Fruit fly (Drosophila melanogaster) S2 (cell line): ENCODE measurements around the gene Atg1.
A peak's percentile ranks its signal among the peaks of the same experiment; 100 is the strongest.

Experiments used
- CG8478 ChIP-seq: fragments of >200 bp; optimal IDR thresholded peaks from 2 replicates; lab custom pipeline; 2018
- CTCF ChIP-seq, 2 experiments: fragments of >200 bp; optimal IDR thresholded peaks; 2 replicates each; lab custom pipeline; 2018

The Atg1 gene

dm6 chr3L:12804730-12805170 is at the start of gene Atg1:
Gene Atg1 (minus strand): TSS chr3L:12805116.
- TF ChIP-seq CTCF (optimal IDR thresholded peaks at IDR 0.05; lab: Kevin White, UChicago) (peak; percentile 6 to 15), CG8478 (no peak)

dm6 chr3L:12853423-12853822 is 48.5 kb upstream of the Atg1 start, which contains the start of gene Ent3:
Gene Ent3 (plus strand): TSS chr3L:12853646.
- TF ChIP-seq CG8478 (no peak), CTCF (optimal IDR thresholded peaks at IDR 0.05; lab: Kevin White, UChicago) (no peak)

- no peak for TF ChIP-seq CTCF (optimal IDR thresholded peaks at IDR 0.05; lab: Kevin White, UChicago)
- TF ChIP-seq CG8478: no peak
Measured at dm6 chr3L:12849867-12850301, 45.0 kb upstream of the Atg1 start, which contains the start of the genes CG10948 and Wbp2. Gene CG10948 (minus strand): TSS chr3L:12850117. Gene Wbp2 (plus strand): TSS chr3L:12850165.

- TF ChIP-seq CTCF (optimal IDR thresholded peaks at IDR 0.05; lab: Kevin White, UChicago): no peak
- TF ChIP-seq CG8478: no peak
Measured at dm6 chr3L:12843056-12843799, 38.3 kb upstream of the Atg1 start, which contains the start of gene nebu. Gene nebu (minus strand): TSS chr3L:12843106.

- TF ChIP-seq CTCF (optimal IDR thresholded peaks at IDR 0.05; lab: Kevin White, UChicago) (no peak), CG8478 (no peak)
Measured at dm6 chr3L:12842532-12842931, 37.6 kb upstream of the Atg1 start.

dm6 chr3L:12841459-12841858 is 36.5 kb upstream of the Atg1 start:
- TF ChIP-seq CTCF (optimal IDR thresholded peaks at IDR 0.05; lab: Kevin White, UChicago) (no peak), CG8478 (no peak)

dm6 chr3L:12839882-12840281 is 35.0 kb upstream of the Atg1 start:
- no peak for TF ChIP-seq CTCF (optimal IDR thresholded peaks at IDR 0.05; lab: Kevin White, UChicago)
- no peak for TF ChIP-seq CG8478

- TF ChIP-seq CTCF (optimal IDR thresholded peaks at IDR 0.05; lab: Kevin White, UChicago) (no peak), CG8478 (no peak)
Measured at dm6 chr3L:12837196-12837720, 32.3 kb upstream of the Atg1 start.

dm6 chr3L:12835511-12836479 is 30.9 kb upstream of the Atg1 start:
- no peak for TF ChIP-seq CG8478
- TF ChIP-seq CTCF (optimal IDR thresholded peaks at IDR 0.05; lab: Kevin White, UChicago): no peak

dm6 chr3L:12834526-12835213 is 29.8 kb upstream of the Atg1 start:
- TF ChIP-seq CG8478 (no peak), CTCF (optimal IDR thresholded peaks at IDR 0.05; lab: Kevin White, UChicago) (no peak)

- no peak for TF ChIP-seq CTCF (optimal IDR thresholded peaks at IDR 0.05; lab: Kevin White, UChicago)
- no peak for TF ChIP-seq CG8478
Measured at dm6 chr3L:12833864-12834525, 29.1 kb upstream of the Atg1 start.

- TF ChIP-seq CG8478 (no peak), CTCF (optimal IDR thresholded peaks at IDR 0.05; lab: Kevin White, UChicago) (no peak)
Measured at dm6 chr3L:12833354-12833753, 28.4 kb upstream of the Atg1 start.

- no peak for TF ChIP-seq CTCF (optimal IDR thresholded peaks at IDR 0.05; lab: Kevin White, UChicago)
- TF ChIP-seq CG8478: no peak
Measured at dm6 chr3L:12832355-12832881, 27.5 kb upstream of the Atg1 start.
